Fruit fly (Drosophila melanogaster): ENCODE data around the gene CG42831.

CG42831 gene

DNA sequence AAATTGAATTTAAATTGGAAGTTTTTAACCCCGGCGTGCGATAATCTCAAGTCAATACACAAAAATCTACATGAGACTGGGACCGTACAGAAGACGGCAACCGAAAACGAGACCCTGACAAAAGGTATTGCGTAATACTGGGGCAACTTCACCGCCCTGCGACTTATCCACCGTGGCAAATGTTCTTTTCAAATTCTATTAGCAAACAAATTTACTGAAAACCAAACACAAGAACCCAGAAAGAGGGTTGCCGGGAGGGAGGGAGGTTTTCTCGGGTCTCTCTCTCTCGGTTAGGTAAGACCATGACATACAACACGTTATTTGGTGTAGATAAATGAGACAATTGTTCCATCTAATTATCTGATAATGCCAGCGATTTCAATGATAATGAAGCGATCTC is 31.1 kb downstream of the CG42831 start:
- TF ChIP-seq usp (GFP tag; optimal IDR thresholded peaks at IDR 0.05), result no peak

DNA sequence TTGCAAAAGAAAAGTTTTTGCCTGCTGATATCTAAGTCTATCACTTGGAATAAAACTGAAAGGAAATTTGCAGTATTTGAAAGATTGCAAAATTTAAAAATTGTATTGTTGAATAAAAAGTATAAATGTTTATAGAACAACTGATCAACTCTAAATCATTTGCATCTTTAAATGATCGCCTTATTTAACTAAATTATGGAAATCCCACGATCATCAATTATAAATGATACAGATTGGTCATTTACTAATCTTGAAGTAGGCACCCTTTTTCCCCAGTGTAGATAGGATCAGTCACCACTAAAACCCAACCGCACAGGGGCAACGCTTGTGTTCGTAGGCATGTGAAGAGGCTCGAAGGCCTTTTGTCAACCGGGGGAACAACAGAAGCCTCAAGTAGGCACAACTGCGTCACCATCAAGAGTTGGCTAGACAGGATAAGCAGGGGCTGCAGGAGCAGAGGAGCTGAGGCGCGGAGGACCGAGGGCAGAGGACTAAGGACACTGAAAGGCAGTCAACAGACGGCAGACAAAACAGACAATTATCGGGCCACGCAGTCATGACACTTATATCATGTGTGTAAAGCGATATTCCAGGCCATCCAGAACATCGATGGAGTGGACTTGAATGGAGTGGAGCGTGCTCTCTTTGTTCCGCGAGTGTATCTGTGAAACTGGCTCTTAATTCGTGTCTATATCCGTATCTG is 33.3 kb downstream of the CG42831 start:
- TF ChIP-seq sv (GFP tag; optimal IDR thresholded peaks at IDR 0.05) (peak; percentile 14), br (GFP tag; optimal IDR thresholded peaks at IDR 0.05) (no peak), foxo (GFP tag; optimal IDR thresholded peaks at IDR 0.05) (peak in 1 of 2 experiments; percentile 8), rgr (GFP tag; optimal IDR thresholded peaks at IDR 0.05) (peak; percentile 15)

DNA sequence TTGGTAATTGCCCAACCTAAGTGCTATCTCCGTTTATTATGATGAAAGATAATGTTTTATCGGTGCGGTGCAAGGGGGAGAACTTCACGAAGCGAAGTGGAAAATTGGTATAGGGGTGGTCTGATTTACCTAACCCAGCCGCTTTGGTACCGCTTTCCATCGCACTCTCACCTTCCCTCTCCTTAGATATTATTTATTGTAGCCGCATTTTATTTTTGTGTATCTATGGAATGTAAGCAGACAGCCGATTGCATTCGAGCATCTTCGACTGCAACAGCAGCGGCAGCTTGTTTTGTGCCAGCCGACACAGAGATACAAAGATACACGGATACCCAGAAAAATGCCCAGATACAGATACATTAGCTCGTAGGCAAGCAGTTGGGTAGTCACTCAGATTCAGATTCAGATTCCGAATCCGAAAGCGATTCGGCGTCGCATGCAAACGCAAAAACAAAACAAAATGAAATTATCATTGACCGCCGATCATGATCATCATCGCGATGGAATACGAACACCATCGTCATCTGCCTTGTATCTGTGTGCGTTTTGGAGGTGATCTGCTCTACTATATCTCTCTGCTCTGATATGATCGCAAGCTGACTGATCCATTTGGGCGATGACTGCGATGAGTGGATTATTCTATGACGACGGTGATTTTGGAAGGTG is 34.2 kb downstream of the CG42831 start:
- no peak for TF ChIP-seq brk (GFP tag; optimal IDR thresholded peaks at IDR 0.05)
- TF ChIP-seq CG32264 (GFP tag; optimal IDR thresholded peaks at IDR 0.05), result no peak
- no peak for TF ChIP-seq dl (GFP tag; optimal IDR thresholded peaks at IDR 0.05; ENCODE audit: insufficient read depth in 1 of 2, partially characterized antibody in 2 of 2)
- TF ChIP-seq CG9705 (GFP tag; optimal IDR thresholded peaks at IDR 0.05), result no peak
- TF ChIP-seq dsf (GFP tag; optimal IDR thresholded peaks at IDR 0.05; ENCODE audit: borderline replicate concordance), result no peak

DNA sequence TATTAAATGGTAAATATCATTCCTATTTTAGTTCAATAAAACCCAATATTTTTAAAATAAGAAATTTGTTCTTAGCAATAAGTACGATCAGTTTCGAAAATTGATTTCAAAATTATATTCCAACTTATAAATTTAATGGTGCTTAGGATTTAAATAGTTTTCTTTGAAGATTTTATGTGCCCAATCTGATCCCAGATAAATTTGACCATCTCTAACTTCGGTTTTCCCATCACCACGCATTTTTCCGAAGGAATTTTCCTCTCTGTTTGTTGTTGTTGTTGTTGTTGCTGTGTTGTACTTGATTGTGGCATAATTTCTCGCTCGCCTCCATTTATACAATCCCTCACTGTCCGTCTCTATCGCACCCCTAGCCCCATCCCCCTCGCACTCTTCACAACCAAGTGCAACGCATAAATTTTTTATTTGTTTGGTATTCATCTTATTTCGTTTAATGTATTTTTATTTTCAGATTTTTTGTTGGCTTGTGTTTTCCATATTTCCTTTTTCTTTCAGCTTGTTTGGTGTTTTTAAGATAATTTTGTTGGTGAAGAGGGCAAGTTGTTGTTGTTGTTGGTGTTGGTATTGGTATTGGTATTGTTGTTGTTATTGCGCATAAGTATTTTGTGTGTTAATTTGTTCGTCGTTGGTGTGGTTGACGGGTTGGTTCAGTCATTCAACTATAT is 35.1 kb downstream of the CG42831 start:
- no peak for TF ChIP-seq jim (GFP tag; optimal IDR thresholded peaks at IDR 0.05)
- TF ChIP-seq psq (GFP tag; optimal IDR thresholded peaks at IDR 0.05), result peak; percentile 60

DNA sequence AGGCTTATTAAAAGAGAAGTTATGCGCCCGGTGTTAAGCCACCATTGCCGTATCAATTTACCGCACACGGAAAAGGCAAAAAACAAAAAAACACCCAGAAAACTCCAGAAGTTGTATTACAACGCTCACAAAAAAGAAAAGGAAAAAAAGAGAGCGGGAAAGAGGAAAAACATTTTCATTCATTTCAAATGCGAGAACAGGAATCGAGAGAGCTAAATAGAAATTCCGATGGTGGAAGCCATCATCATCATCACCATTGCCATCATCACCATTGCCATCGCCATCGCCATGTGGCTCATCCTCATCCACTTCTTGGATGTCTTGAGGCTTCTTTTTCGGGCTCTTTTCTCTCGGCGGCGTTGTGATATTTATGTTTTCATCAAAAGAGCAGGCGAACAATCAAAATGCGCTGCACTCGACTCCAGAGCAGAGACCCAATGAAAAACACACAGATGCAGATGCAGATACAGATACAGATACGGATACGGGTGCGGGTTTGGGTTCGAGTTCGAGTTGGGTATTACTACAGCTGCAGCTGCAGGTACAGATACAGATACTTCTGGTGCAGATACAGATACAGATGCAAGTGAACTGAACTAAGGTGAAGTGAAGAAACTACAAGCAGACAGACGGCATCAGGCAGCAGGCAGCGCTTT is 36.6 kb downstream of the CG42831 start:
- TF ChIP-seq dl (GFP tag; optimal IDR thresholded peaks at IDR 0.05; ENCODE audit: insufficient read depth in 1 of 2, partially characterized antibody in 2 of 2) (peak in 1 of 2 experiments; percentile 19), dmrt93B (GFP tag; optimal IDR thresholded peaks at IDR 0.05) (no peak)

DNA sequence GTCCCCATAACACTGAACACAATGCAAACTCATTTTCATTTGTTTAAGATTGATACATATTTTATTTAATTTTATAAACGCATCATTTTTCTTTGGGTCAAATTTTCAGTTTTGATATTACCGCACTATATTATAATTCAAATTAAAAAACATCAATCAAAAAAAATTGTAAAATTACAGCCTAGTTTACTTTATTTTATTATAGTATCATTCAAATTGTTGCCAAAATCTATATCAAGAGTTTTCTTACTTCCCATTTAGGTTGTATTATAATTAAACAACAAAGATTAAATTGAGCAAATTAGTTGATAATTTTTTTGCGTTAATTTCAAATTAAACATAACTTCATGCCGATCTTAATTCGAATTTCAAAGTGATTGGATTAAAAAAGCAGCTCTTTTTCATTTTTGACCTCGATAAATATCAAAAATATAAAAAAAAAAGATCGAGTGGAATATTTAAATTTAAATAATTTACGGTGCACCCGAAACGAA is 37.3 kb downstream of the CG42831 start:
- TF ChIP-seq Myc (optimal IDR thresholded peaks at IDR 0.05) (no peak), OdsH (GFP tag; optimal IDR thresholded peaks at IDR 0.05) (peak; percentile 28), psq (GFP tag; optimal IDR thresholded peaks at IDR 0.05) (peak; percentile 57), sage (GFP tag; optimal IDR thresholded peaks at IDR 0.05) (no peak), Sp1 (GFP tag; optimal IDR thresholded peaks at IDR 0.05) (peak; percentile 73), rgr (GFP tag; optimal IDR thresholded peaks at IDR 0.05) (peak; percentile 53), HLH106 (tag; optimal IDR thresholded peaks at IDR 0.05) (peak; percentile 70), foxo (GFP tag; optimal IDR thresholded peaks at IDR 0.05) (peak in 1 of 2 experiments; percentile 70), ey (GFP tag; optimal IDR thresholded peaks at IDR 0.05) (peak; percentile 55), woc (GFP tag; optimal IDR thresholded peaks at IDR 0.05) (peak; percentile 36), br (GFP tag; optimal IDR thresholded peaks at IDR 0.05) (no peak), h (GFP tag; optimal IDR thresholded peaks at IDR 0.05) (peak; percentile 28), CG32264 (GFP tag; optimal IDR thresholded peaks at IDR 0.05) (no peak), dmrt93B (GFP tag; optimal IDR thresholded peaks at IDR 0.05) (peak; percentile 46)

DNA sequence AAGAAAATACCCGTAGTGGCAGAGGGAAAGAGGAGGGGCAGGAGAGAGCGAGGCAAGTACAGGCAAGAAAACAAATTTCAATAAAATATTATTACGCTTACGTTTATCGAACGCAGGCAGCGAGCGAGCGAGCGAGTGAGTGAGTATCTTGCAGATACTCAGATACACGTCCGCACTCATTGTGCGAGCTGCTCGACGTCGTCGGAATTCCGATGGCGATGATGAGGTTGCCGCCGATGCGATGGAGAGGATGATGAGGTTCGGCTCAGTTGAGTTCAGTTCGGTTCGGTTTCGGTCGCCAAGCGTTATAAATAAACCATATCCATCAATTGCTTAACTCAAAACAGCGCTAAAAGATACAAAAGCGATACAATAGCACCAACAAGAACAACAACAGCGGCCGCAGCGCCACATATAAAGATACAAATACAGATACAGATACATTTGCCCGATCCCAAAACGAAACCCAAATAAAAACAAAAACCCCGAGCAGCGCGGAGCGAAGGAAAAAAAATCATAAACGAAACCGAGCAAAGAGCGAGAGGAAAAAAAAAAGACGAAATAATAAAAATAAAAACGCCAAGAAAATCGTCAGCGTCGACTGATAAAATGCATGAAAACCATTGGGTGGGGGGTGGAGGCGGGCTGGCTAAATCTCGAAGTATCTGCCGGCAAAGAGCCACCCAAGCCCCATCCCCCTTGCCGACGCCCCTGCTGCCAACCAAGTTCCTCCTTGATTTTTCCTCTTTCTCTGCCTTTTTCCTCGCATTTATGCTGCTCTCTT is 37.9 kb downstream of the CG42831 start:
- TF ChIP-seq h (GFP tag; optimal IDR thresholded peaks at IDR 0.05) (no peak), HLH106 (tag; optimal IDR thresholded peaks at IDR 0.05) (peak; percentile 11), dl (GFP tag; optimal IDR thresholded peaks at IDR 0.05; ENCODE audit: insufficient read depth in 1 of 2, partially characterized antibody in 2 of 2) (peak in 1 of 2 experiments; percentile 45), CG32264 (GFP tag; optimal IDR thresholded peaks at IDR 0.05) (peak; percentile 75), Rel (GFP tag; optimal IDR thresholded peaks at IDR 0.05) (peak; percentile 93), Rel (tag; optimal IDR thresholded peaks at IDR 0.05) (peak; percentile 58), brk (GFP tag; optimal IDR thresholded peaks at IDR 0.05) (peak; percentile 33), CrebA (GFP tag; optimal IDR thresholded peaks at IDR 0.05; ENCODE audit: borderline replicate concordance) (peak; percentile 93), Hr83 (GFP tag; optimal IDR thresholded peaks at IDR 0.05; ENCODE audit: poor library complexity, severe bottlenecking) (peak; percentile 81), Myc (optimal IDR thresholded peaks at IDR 0.05) (no peak), Dif (GFP tag; optimal IDR thresholded peaks at IDR 0.05; ENCODE audit: partially characterized antibody) (peak; percentile 75), Sp1 (GFP tag; optimal IDR thresholded peaks at IDR 0.05) (peak; percentile 91), Abd-B (GFP tag; optimal IDR thresholded peaks at IDR 0.05) (no peak), GATAd (GFP tag; optimal IDR thresholded peaks at IDR 0.05) (no peak), psq (GFP tag; optimal IDR thresholded peaks at IDR 0.05) (peak; percentile 90), Jra (GFP tag; optimal IDR thresholded peaks at IDR 0.05) (peak; percentile 24), pan (optimal IDR thresholded peaks at IDR 0.05) (no peak), tai (GFP tag; optimal IDR thresholded peaks at IDR 0.05) (no peak)
